Fruit fly (Drosophila melanogaster) whole organism, embryonic: Measurements from ENCODE around the gene ClC-a.
A peak's percentile ranks its signal among the peaks of the same experiment; 100 is the strongest.

Source experiments
- CG10431 ChIP-seq: fragments of 200-800 bp; sonication (Bioruptor generic); optimal IDR thresholded peaks from 3 replicates; lab custom pipeline; 2018; ENCODE audit warnings: missing biosample characterization, mild to moderate bottlenecking, missing genetic modification characterization
- CG10543 ChIP-seq: fragments of 200-800 bp; sonication (Bioruptor generic); optimal IDR thresholded peaks from 3 replicates; lab custom pipeline; 2017; ENCODE audit warnings: missing biosample characterization, mild to moderate bottlenecking, missing genetic modification characterization, moderate library complexity
- CG12659 ChIP-seq: fragments of 200-800 bp; sonication (Bioruptor generic); optimal IDR thresholded peaks from 3 replicates; lab custom pipeline; 2017; ENCODE audit warnings: mild to moderate bottlenecking, missing biosample characterization, missing genetic modification reagents, missing genetic modification characterization
- CG13287 ChIP-seq: fragments of 200-800 bp; sonication (Bioruptor generic); IDR thresholded peaks from 2 replicates; pipeline ENCODE4 v1.3.6; 2022; ENCODE audit warnings: missing biosample characterization, missing genetic modification characterization; ENCODE audit not compliant: partially characterized antibody
- CG13424 ChIP-seq: fragments of 200-800 bp; sonication (Bioruptor generic); optimal IDR thresholded peaks from 2 replicates; lab custom pipeline; 2019; ENCODE audit warnings: missing biosample characterization, mild to moderate bottlenecking, missing genetic modification characterization, moderate library complexity
- CG15479 ChIP-seq: fragments of 200-800 bp; sonication (Bioruptor generic); optimal IDR thresholded peaks from 3 replicates; lab custom pipeline; 2019; ENCODE audit warnings: missing biosample characterization, mild to moderate bottlenecking, missing genetic modification characterization, moderate library complexity
- CG15514 ChIP-seq: fragments of 200-800 bp; sonication (Bioruptor generic); optimal IDR thresholded peaks from 3 replicates; lab custom pipeline; 2017; ENCODE audit warnings: missing biosample characterization, missing genetic modification characterization, mild to moderate bottlenecking, moderate library complexity, missing genetic modification reagents
- CG1832 ChIP-seq: fragments of 200-800 bp; sonication (Bioruptor generic); optimal IDR thresholded peaks from 2 replicates; lab custom pipeline; 2017; ENCODE audit warnings: missing biosample characterization, mild to moderate bottlenecking, missing genetic modification characterization, inconsistent platforms
- CG18599 ChIP-seq: fragments of 200-800 bp; sonication (Bioruptor generic); optimal IDR thresholded peaks from 3 replicates; lab custom pipeline; 2017; ENCODE audit warnings: missing biosample characterization, missing genetic modification characterization, mild to moderate bottlenecking, moderate library complexity, missing genetic modification reagents
- CG2712 ChIP-seq: fragments of 200-800 bp; optimal IDR thresholded peaks from 3 replicates; lab custom pipeline; 2019; ENCODE audit warnings: missing biosample characterization, mild to moderate bottlenecking, missing genetic modification characterization, moderate library complexity
- CG6683 ChIP-seq: fragments of 200-800 bp; sonication (Bioruptor generic); optimal IDR thresholded peaks from 2 replicates; lab custom pipeline; 2017; ENCODE audit warnings: missing biosample characterization, mild to moderate bottlenecking, missing genetic modification characterization, missing genetic modification reagents
- CG7786 ChIP-seq: fragments of 200-800 bp; sonication (Bioruptor generic); optimal IDR thresholded peaks from 2 replicates; lab custom pipeline; 2016; ENCODE audit warnings: missing biosample characterization, missing genetic modification characterization
- CG8281 ChIP-seq: fragments of 200-800 bp; sonication (Bioruptor generic); optimal IDR thresholded peaks from 2 replicates; lab custom pipeline; 2018; ENCODE audit warnings: missing biosample characterization, mild to moderate bottlenecking, missing genetic modification characterization, moderate library complexity
- CG8359 ChIP-seq: fragments of 200-800 bp; sonication (Bioruptor generic); optimal IDR thresholded peaks from 2 replicates; lab custom pipeline; 2017; ENCODE audit warnings: missing biosample characterization, mild to moderate bottlenecking, missing genetic modification characterization, borderline replicate concordance
- CG8924 ChIP-seq: fragments of 200-800 bp; optimal IDR thresholded peaks from 3 replicates; lab custom pipeline; 2019; ENCODE audit warnings: missing biosample characterization, mild to moderate bottlenecking, missing genetic modification characterization, moderate library complexity
- CTCF ChIP-seq: fragments of 200-800 bp; sonication (Bioruptor generic); optimal IDR thresholded peaks from 2 replicates; lab custom pipeline; 2017; ENCODE audit warnings: missing biosample characterization, mild to moderate bottlenecking, missing genetic modification characterization, moderate library complexity
- D19B ChIP-seq: fragments of 200-800 bp; sonication (Bioruptor generic); optimal IDR thresholded peaks from 2 replicates; lab custom pipeline; 2017; ENCODE audit warnings: missing biosample characterization, mild to moderate bottlenecking, missing genetic modification characterization
- Dbx ChIP-seq: fragments of 200-800 bp; sonication (Bioruptor generic); IDR thresholded peaks from 3 replicates; pipeline ENCODE4 v1.3.6; 2022; ENCODE audit warnings: missing biosample characterization, missing genetic modification characterization
- E2f2 ChIP-seq: fragments of 200-800 bp; sonication (Bioruptor generic); IDR thresholded peaks from 2 replicates; pipeline ENCODE4 v1.3.6; 2022; ENCODE audit warnings: missing biosample characterization, missing genetic modification characterization
- ERR ChIP-seq: fragments of 200-800 bp; sonication (Bioruptor generic); optimal IDR thresholded peaks from 2 replicates; lab custom pipeline; 2016; ENCODE audit warnings: missing biosample characterization, missing genetic modification characterization
- Lim3 ChIP-seq: fragments of 200-800 bp; sonication (Bioruptor generic); IDR thresholded peaks from 2 replicates; pipeline ENCODE4 v1.3.6; 2022; ENCODE audit warnings: missing biosample characterization, missing genetic modification characterization
- Med ChIP-seq: fragments of 200-800 bp; sonication (Bioruptor generic); peaks from one replicate; lab custom pipeline; 2016; ENCODE audit warnings: missing biosample characterization, missing genetic modification characterization, mild to moderate bottlenecking, inconsistent platforms, moderate library complexity
- Neu2 ChIP-seq: fragments of 200-800 bp; sonication (Bioruptor generic); optimal IDR thresholded peaks from 3 replicates; lab custom pipeline; 2016; ENCODE audit warnings: missing biosample characterization, missing genetic modification characterization, borderline replicate concordance
- Opbp ChIP-seq: fragments of 200-800 bp; sonication (Bioruptor generic); IDR thresholded peaks from 3 replicates; pipeline ENCODE4 v1.3.6; 2022; ENCODE audit warnings: missing biosample characterization, missing genetic modification characterization; ENCODE audit not compliant: partially characterized antibody
- Ptx1 ChIP-seq: fragments of 200-800 bp; sonication (Bioruptor generic); IDR thresholded peaks from 2 replicates; pipeline ENCODE4 v1.3.6; 2022; ENCODE audit warnings: missing biosample characterization, missing genetic modification characterization
- Rx ChIP-seq: fragments of 200-800 bp; sonication (Bioruptor generic); IDR thresholded peaks from 2 replicates; pipeline ENCODE4 v1.3.6; 2022; ENCODE audit warnings: missing biosample characterization, missing genetic modification characterization
- Xrp1 ChIP-seq: fragments of 200-800 bp; sonication (Bioruptor generic); IDR thresholded peaks from 2 replicates; pipeline ENCODE4 v1.3.6; 2022; ENCODE audit warnings: missing biosample characterization, missing genetic modification characterization
- abd-A ChIP-seq: fragments of 200-800 bp; sonication (Bioruptor generic); optimal IDR thresholded peaks from 3 replicates; lab custom pipeline; 2019; ENCODE audit warnings: missing biosample characterization, mild to moderate bottlenecking, missing genetic modification characterization, moderate library complexity
- ash1 ChIP-seq: fragments of 200-800 bp; sonication (Bioruptor generic); optimal IDR thresholded peaks from 2 replicates; lab custom pipeline; 2018; ENCODE audit warnings: missing biosample characterization, mild to moderate bottlenecking, missing genetic modification characterization
- ato ChIP-seq: fragments of 200-800 bp; sonication (Bioruptor generic); IDR thresholded peaks from 2 replicates; pipeline ENCODE4 v1.3.6; 2022; ENCODE audit warnings: missing biosample characterization, missing genetic modification characterization; ENCODE audit not compliant: partially characterized antibody
- bsh ChIP-seq, 2 experiments: fragments of 200-800 bp; sonication (Bioruptor generic); optimal IDR thresholded peaks; 2 replicates each; lab custom pipeline; 2017 to 2018; ENCODE audit warnings: mild to moderate bottlenecking in 2 of 2, missing biosample characterization in 2 of 2, missing genetic modification characterization in 2 of 2, moderate library complexity in 1 of 2
- crol ChIP-seq: fragments of 200-800 bp; sonication (Bioruptor generic); IDR thresholded peaks from 2 replicates; pipeline ENCODE4 v1.3.6; 2022; ENCODE audit warnings: missing biosample characterization, missing genetic modification characterization
- danr ChIP-seq: fragments of 200-800 bp; sonication (Bioruptor generic); IDR thresholded peaks from 2 replicates; pipeline ENCODE4 v1.3.6; 2022; ENCODE audit warnings: missing biosample characterization, missing genetic modification characterization
- disco-r ChIP-seq: fragments of 200-800 bp; sonication (Bioruptor generic); optimal IDR thresholded peaks from 2 replicates; lab custom pipeline; 2016; ENCODE audit warnings: missing biosample characterization, missing genetic modification characterization
- dm ChIP-seq: fragments of 200-800 bp; sonication (Bioruptor generic); optimal IDR thresholded peaks from 3 replicates; lab custom pipeline; 2016; ENCODE audit warnings: missing biosample characterization, missing genetic modification characterization
- kah ChIP-seq: fragments of 200-800 bp; sonication (Bioruptor generic); optimal IDR thresholded peaks from 2 replicates; lab custom pipeline; 2018; ENCODE audit warnings: missing biosample characterization, mild to moderate bottlenecking, missing genetic modification characterization
- ken ChIP-seq: fragments of 200-800 bp; sonication (Bioruptor generic); IDR thresholded peaks from 3 replicates; pipeline ENCODE4 v1.3.6; 2022; ENCODE audit warnings: missing biosample characterization, missing genetic modification characterization
- mirr ChIP-seq: fragments of 200-800 bp; sonication (Bioruptor generic); optimal IDR thresholded peaks from 3 replicates; lab custom pipeline; 2018; ENCODE audit warnings: missing biosample characterization, mild to moderate bottlenecking, missing genetic modification characterization
- mld ChIP-seq: fragments of 200-800 bp; sonication (Bioruptor generic); IDR thresholded peaks from 3 replicates; pipeline ENCODE4 v1.3.6; 2022; ENCODE audit warnings: missing biosample characterization, missing genetic modification characterization; ENCODE audit not compliant: partially characterized antibody
- schlank ChIP-seq: fragments of 200-800 bp; sonication (Bioruptor generic); optimal IDR thresholded peaks from 2 replicates; lab custom pipeline; 2018; ENCODE audit warnings: missing biosample characterization, mild to moderate bottlenecking, missing genetic modification characterization
- scrt ChIP-seq: fragments of 200-800 bp; sonication (Bioruptor generic); optimal IDR thresholded peaks from 2 replicates; lab custom pipeline; 2018; ENCODE audit warnings: missing biosample characterization, mild to moderate bottlenecking, missing genetic modification characterization, moderate library complexity
- sna ChIP-seq: fragments of 200-800 bp; sonication (Bioruptor generic); IDR thresholded peaks from 2 replicates; pipeline ENCODE4 v1.3.6; 2022; ENCODE audit warnings: missing biosample characterization, missing genetic modification characterization; ENCODE audit not compliant: partially characterized antibody
- sqz ChIP-seq: fragments of 200-800 bp; sonication (Bioruptor generic); optimal IDR thresholded peaks from 3 replicates; lab custom pipeline; 2018; ENCODE audit warnings: missing biosample characterization, mild to moderate bottlenecking, missing genetic modification characterization
- sug ChIP-seq: fragments of 200-800 bp; optimal IDR thresholded peaks from 2 replicates; lab custom pipeline; 2019; ENCODE audit warnings: missing biosample characterization, mild to moderate bottlenecking, missing genetic modification characterization, moderate library complexity
- tap ChIP-seq: fragments of 200-800 bp; optimal IDR thresholded peaks from 3 replicates; lab custom pipeline; 2019; ENCODE audit warnings: missing biosample characterization, mild to moderate bottlenecking, missing genetic modification characterization, moderate library complexity
- tx ChIP-seq: fragments of 200-800 bp; sonication (Bioruptor generic); optimal IDR thresholded peaks from 2 replicates; lab custom pipeline; 2016; ENCODE audit warnings: missing biosample characterization, missing genetic modification characterization
- unpg ChIP-seq: fragments of 200-800 bp; sonication (Bioruptor generic); optimal IDR thresholded peaks from 3 replicates; lab custom pipeline; 2018; ENCODE audit warnings: missing biosample characterization, mild to moderate bottlenecking, missing genetic modification characterization, moderate library complexity
- zen ChIP-seq: fragments of 200-800 bp; sonication (Bioruptor generic); optimal IDR thresholded peaks from 3 replicates; lab custom pipeline; 2018; ENCODE audit warnings: missing biosample characterization, mild to moderate bottlenecking, missing genetic modification characterization, moderate library complexity

The ClC-a gene

dm6 chr3R:11833406-11833805 lies 20.4 kb upstream of the ClC-a start (continued):
- peak; percentile 4 for TF ChIP-seq abd-A
- peak; percentile 10 for TF ChIP-seq CG18599
- TF ChIP-seq unpg (GFP tag; lab: Kevin White, UChicago) = no peak
- TF ChIP-seq scrt (GFP tag; lab: Kevin White, UChicago) = peak; percentile 32
- no peak for TF ChIP-seq tap (tag; lab: Kevin White, UChicago)
- TF ChIP-seq CG7786 = no peak
- TF ChIP-seq CG1832 (GFP tag; lab: Kevin White, UChicago) = peak; percentile 25
- 0 out of 3 replicates have a peak, but pooled peaks have one; percentile 26 for TF ChIP-seq ken
- TF ChIP-seq Rx = no peak
- no peak for TF ChIP-seq CG15514 (GFP tag; lab: Kevin White, UChicago)
- no peak for TF ChIP-seq kah
- no peak for TF ChIP-seq Med (GFP tag; lab: Kevin White, UChicago)
- TF ChIP-seq CG8281 (tag; lab: Kevin White, UChicago) = no peak
- no peak for TF ChIP-seq ato
- no peak for TF ChIP-seq Neu2
- no peak for TF ChIP-seq CG15479 (GFP tag; lab: Kevin White, UChicago)
- TF ChIP-seq Ptx1 (GFP tag; lab: Robert Waterston, UW) = no peak; the same call in 1 of the 2 replicates
- no peak for TF ChIP-seq mirr (GFP tag; lab: Kevin White, UChicago)
- TF ChIP-seq tx = no peak

dm6 chr3R:11830757-11831586 lies 18.0 kb upstream of the ClC-a start:
- no peak for TF ChIP-seq ash1 (GFP tag; lab: Kevin White, UChicago)
- TF ChIP-seq bsh (GFP tag; optimal IDR thresholded peaks at IDR 0.05; lab: Kevin White, UChicago) = peak in 1 of 2 experiments; percentile 8
- TF ChIP-seq CG10431 (GFP tag; lab: Kevin White, UChicago) = no peak
- TF ChIP-seq dm (GFP tag; lab: Kevin White, UChicago) = no peak
- peak; percentile 98 for TF ChIP-seq CG8359 (GFP tag; lab: Kevin White, UChicago)
- TF ChIP-seq crol (GFP tag; lab: Robert Waterston, UW) = peak; percentile 16; the same call in 1 of the 2 replicates
- no peak for TF ChIP-seq CG2712

dm6 chr3R:11822266-11822665 lies 9.3 kb upstream of the ClC-a start, which contains the start of gene Kyat:
Gene Kyat (minus strand): TSS chr3R:11822493.
- TF ChIP-seq sqz (GFP tag; lab: Kevin White, UChicago) (no peak), CG13287 (GFP tag; lab: Robert Waterston, UW) (peak; percentile 99), Xrp1 (GFP tag; lab: Robert Waterston, UW) (no peak), disco-r (no peak), sug (tag; lab: Kevin White, UChicago) (peak; percentile 29), Dbx (no peak), D19B (no peak), schlank (tag; lab: Kevin White, UChicago) (no peak), CG10543 (no peak), CG6683 (no peak), ERR (GFP tag; lab: Kevin White, UChicago) (peak; percentile 42), mld (peak; percentile 94), CG8924 (tag; lab: Kevin White, UChicago) (peak; percentile 18), E2f2 (GFP tag; lab: Robert Waterston, UW) (peak; percentile 95), CG13424 (no peak), Lim3 (no peak), sna (GFP tag; lab: Robert Waterston, UW) (peak; percentile 98), CG12659 (peak; percentile 59), danr (GFP tag; lab: Robert Waterston, UW) (no peak), Opbp (peak; percentile 97), CTCF (GFP tag; lab: Kevin White, UChicago) (peak; percentile 43), zen (tag; lab: Kevin White, UChicago) (peak; percentile 13)
